Fruit fly (Drosophila melanogaster): ENCODE measurements around the gene HIP.

dm6 chrX:3775822-3776668 is 22.9 kb upstream of the HIP start:
- TF ChIP-seq CG1792 (GFP tag; optimal IDR thresholded peaks at IDR 0.05), result no peak
- no peak for TF ChIP-seq CG4282 (GFP tag; optimal IDR thresholded peaks at IDR 0.05)
- TF ChIP-seq Poxn (GFP tag; IDR thresholded peaks at IDR 0.05), result no peak
- no peak; the same call in 1 of the 2 replicates for TF ChIP-seq CG17328 (GFP tag; IDR thresholded peaks at IDR 0.05)
- no peak for TF ChIP-seq insv (GFP tag; optimal IDR thresholded peaks at IDR 0.05)
- no peak for TF ChIP-seq NC2α (GFP tag; optimal IDR thresholded peaks at IDR 0.05)
- no peak for TF ChIP-seq Sox102F (GFP tag; optimal IDR thresholded peaks at IDR 0.05)
- no peak for TF ChIP-seq Oli (tag; optimal IDR thresholded peaks at IDR 0.05)
